Fruit fly (Drosophila melanogaster): ENCODE results near the gene cry.

cry gene

DNA sequence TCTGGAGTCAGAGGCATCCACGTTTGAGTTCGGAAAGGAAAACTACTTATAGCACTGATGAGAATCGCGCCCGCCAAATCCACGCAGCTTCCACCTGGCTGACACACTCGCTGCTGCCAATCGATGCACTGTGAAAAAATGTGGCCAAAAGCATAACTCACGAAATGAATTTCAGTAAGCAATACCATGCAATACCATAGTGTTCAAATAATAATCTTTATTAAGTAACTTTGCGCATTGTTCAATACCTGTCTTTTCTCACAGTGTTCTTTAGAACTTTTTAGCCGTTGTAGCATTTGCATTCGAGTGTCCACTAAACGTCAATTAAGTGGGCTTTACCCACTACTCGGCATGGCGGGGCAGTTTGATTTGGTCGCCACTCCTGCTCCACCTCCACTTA, 43.3 kb downstream of the cry start (continued):
- TF ChIP-seq fkh (GFP tag; optimal IDR thresholded peaks at IDR 0.05) (no peak), Blimp-1 (GFP tag; optimal IDR thresholded peaks at IDR 0.05) (no peak), CG6792 (GFP tag; optimal IDR thresholded peaks at IDR 0.05) (peak; percentile 33), Sox15 (GFP tag; optimal IDR thresholded peaks at IDR 0.05) (no peak), CG11762 (GFP tag; optimal IDR thresholded peaks at IDR 0.05; ENCODE audit: insufficient read depth) (peak; percentile 21), esn (GFP tag; optimal IDR thresholded peaks at IDR 0.05) (peak; percentile 26), CG8119 (GFP tag; IDR thresholded peaks at IDR 0.05) (peak; percentile 63)

DNA sequence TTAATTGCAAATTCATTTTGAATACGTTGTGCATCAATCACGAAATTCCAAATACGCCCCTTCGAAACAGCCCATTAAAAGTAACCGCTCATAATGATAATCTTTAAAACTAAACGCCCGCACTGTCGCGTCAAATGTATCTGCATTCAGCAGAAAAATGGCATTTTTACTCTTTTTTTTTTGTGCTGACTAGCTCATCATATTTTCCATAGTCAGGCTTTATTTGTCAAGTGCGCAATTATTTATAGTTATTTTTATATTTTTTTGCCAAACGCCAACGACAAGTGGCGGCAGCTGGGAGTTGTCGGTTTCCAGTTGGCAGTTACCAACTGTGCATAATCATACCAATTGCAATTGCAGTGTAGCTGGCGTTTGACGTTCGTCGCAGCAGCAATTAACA, 44.5 kb downstream of the cry start, which contains the start of gene CG14280:
Gene CG14280, plus strand, starts transcription at position 301 of the 400 bp plus-strand sequence.
- TF ChIP-seq spab (GFP tag; optimal IDR thresholded peaks at IDR 0.05) (no peak), CG8632 (GFP tag; optimal IDR thresholded peaks at IDR 0.05) (no peak), fd85E (GFP tag; optimal IDR thresholded peaks at IDR 0.05) (no peak), Eip78C (GFP tag) (no peak), CG11294 (GFP tag; IDR thresholded peaks at IDR 0.05) (no peak), achi (GFP tag; optimal IDR thresholded peaks at IDR 0.05) (no peak)

DNA sequence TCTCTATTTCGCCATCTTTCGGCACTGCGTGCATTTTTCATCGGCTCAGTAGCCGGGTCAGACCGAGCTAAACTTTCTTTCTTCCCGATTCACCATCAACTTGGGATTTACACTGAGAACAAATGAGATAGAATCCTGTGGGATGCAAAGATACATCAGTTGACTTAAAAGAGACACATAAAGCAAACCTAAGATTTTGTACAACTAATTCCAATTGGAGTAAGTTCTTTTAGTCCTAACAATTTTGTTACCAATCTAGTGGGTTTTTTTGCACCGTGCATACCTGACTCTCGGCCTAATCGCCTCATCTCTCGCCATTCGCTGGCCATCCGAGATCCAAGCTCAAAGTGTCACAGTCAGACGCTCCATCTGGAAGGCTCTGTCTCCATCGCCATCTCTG, 52.8 kb downstream of the cry start:
- TF ChIP-seq CG32006 (GFP tag; optimal IDR thresholded peaks at IDR 0.05) (peak; percentile 70), vri (GFP tag; optimal IDR thresholded peaks at IDR 0.05) (no peak), dsx (GFP tag; optimal IDR thresholded peaks at IDR 0.05; ENCODE audit: poor library complexity, severe bottlenecking) (no peak), Eip75B (GFP tag; optimal IDR thresholded peaks at IDR 0.05) (no peak), Sox15 (GFP tag; optimal IDR thresholded peaks at IDR 0.05) (no peak), Lpt (GFP tag; optimal IDR thresholded peaks at IDR 0.05) (no peak), dac (GFP tag; optimal IDR thresholded peaks at IDR 0.05) (peak; percentile 30), CG10669 (GFP tag; optimal IDR thresholded peaks at IDR 0.05) (no peak), Sox14 (GFP tag; optimal IDR thresholded peaks at IDR 0.05) (no peak), Met (GFP tag; optimal IDR thresholded peaks at IDR 0.05) (no peak), CG7368 (GFP tag; optimal IDR thresholded peaks at IDR 0.05) (no peak), spab (GFP tag; optimal IDR thresholded peaks at IDR 0.05) (no peak), CG4318 (GFP tag; optimal IDR thresholded peaks at IDR 0.05) (peak; percentile 45), CG3919 (GFP tag; optimal IDR thresholded peaks at IDR 0.05) (peak; percentile 31), CG10631 (GFP tag; optimal IDR thresholded peaks at IDR 0.05) (peak; percentile 16), CG31627 (GFP tag; optimal IDR thresholded peaks at IDR 0.05) (no peak), lz (GFP tag; optimal IDR thresholded peaks at IDR 0.05) (no peak), salr (GFP tag; optimal IDR thresholded peaks at IDR 0.05) (no peak), CG6276 (GFP tag; optimal IDR thresholded peaks at IDR 0.05) (peak; percentile 74), fd85E (GFP tag; optimal IDR thresholded peaks at IDR 0.05) (no peak), CG6163 (GFP tag; IDR thresholded peaks at IDR 0.05) (peak; percentile 60; the same call in 2 of the 3 replicates), Gug (GFP tag; IDR thresholded peaks at IDR 0.05) (peak; percentile 58), net (GFP tag; optimal IDR thresholded peaks at IDR 0.05) (no peak), cyc (GFP tag; optimal IDR thresholded peaks at IDR 0.05) (no peak), Hr4 (GFP tag; optimal IDR thresholded peaks at IDR 0.05) (peak; percentile 39), CG3032 (tag; optimal IDR thresholded peaks at IDR 0.05) (no peak), Ets21C (GFP tag; optimal IDR thresholded peaks at IDR 0.05) (no peak), Hr38 (GFP tag; optimal IDR thresholded peaks at IDR 0.05) (no peak), CG8319 (GFP tag; optimal IDR thresholded peaks at IDR 0.05) (peak; percentile 22), CG11762 (GFP tag; optimal IDR thresholded peaks at IDR 0.05; ENCODE audit: insufficient read depth) (no peak), acj6 (GFP tag; optimal IDR thresholded peaks at IDR 0.05) (no peak), CG6792 (GFP tag; optimal IDR thresholded peaks at IDR 0.05) (peak; percentile 24), pdm3 (GFP tag; optimal IDR thresholded peaks at IDR 0.05) (no peak), Sox102F (GFP tag; optimal IDR thresholded peaks at IDR 0.05) (no peak), CG11902 (GFP tag; optimal IDR thresholded peaks at IDR 0.05) (no peak), esn (GFP tag; optimal IDR thresholded peaks at IDR 0.05) (no peak), topi (GFP tag; optimal IDR thresholded peaks at IDR 0.05) (no peak), CG34406 (GFP tag; optimal IDR thresholded peaks at IDR 0.05) (no peak), svp (GFP tag) (no peak), Ets96B (tag; optimal IDR thresholded peaks at IDR 0.05) (no peak), CG8119 (GFP tag; IDR thresholded peaks at IDR 0.05) (peak; percentile 64; the same call in 2 of the 3 replicates), Eip78C (GFP tag) (peak; percentile 66), eg (GFP tag; IDR thresholded peaks at IDR 0.05) (peak; percentile 75)

All from whole organism, prepupa.